Worm (Caenorhabditis elegans): Measurements from ENCODE around the gene glrx-22.

glrx-22 gene

ce11 chrIV:8168660-8169059 lies 32.4 kb downstream of the glrx-22 start, which contains the start of gene clec-52:
clec-52 (minus strand) TSS chrIV:8168760.
- TF ChIP-seq unc-62 (GFP tag; optimal IDR thresholded peaks at IDR 0.05) (no peak), lin-32 (GFP tag; optimal IDR thresholded peaks at IDR 0.05) (no peak), ham-2 (GFP tag; optimal IDR thresholded peaks at IDR 0.05) (no peak), mep-1 (tag; optimal IDR thresholded peaks at IDR 0.05) (no peak), drap-1 (GFP tag; optimal IDR thresholded peaks at IDR 0.05) (no peak), elt-3 (tag; optimal IDR thresholded peaks at IDR 0.05) (no peak), snpc-4 (tag; optimal IDR thresholded peaks at IDR 0.05) (no peak), zip-8 (tag; optimal IDR thresholded peaks at IDR 0.05) (no peak), nhr-76 (tag; optimal IDR thresholded peaks at IDR 0.05) (no peak), ceh-43 (GFP tag; optimal IDR thresholded peaks at IDR 0.05) (no peak), elt-1 (tag; optimal IDR thresholded peaks at IDR 0.05; ENCODE audit: borderline replicate concordance, insufficient read depth) (no peak)

- TF ChIP-seq sem-2 (GFP tag; optimal IDR thresholded peaks at IDR 0.05): no peak
- TF ChIP-seq nhr-28 (tag; optimal IDR thresholded peaks at IDR 0.05): no peak
- no peak for TF ChIP-seq ces-1 (GFP tag; optimal IDR thresholded peaks at IDR 0.05)
- TF ChIP-seq bed-3 (GFP tag; optimal IDR thresholded peaks at IDR 0.05): no peak
- no peak for TF ChIP-seq sptf-1 (tag; optimal IDR thresholded peaks at IDR 0.05)
- TF ChIP-seq unc-120 (tag; optimal IDR thresholded peaks at IDR 0.05; ENCODE audit: poor library complexity, severe bottlenecking): no peak
- no peak for TF ChIP-seq hlh-1 (tag; optimal IDR thresholded peaks at IDR 0.05)
- no peak for TF ChIP-seq blmp-1 (tag; optimal IDR thresholded peaks at IDR 0.05)
- no peak for TF ChIP-seq ceh-83 (GFP tag; optimal IDR thresholded peaks at IDR 0.05)
- TF ChIP-seq unc-39 (tag; optimal IDR thresholded peaks at IDR 0.05): no peak
- no peak for TF ChIP-seq pha-4 (tag; optimal IDR thresholded peaks at IDR 0.05)
- TF ChIP-seq lsy-2 (tag; optimal IDR thresholded peaks at IDR 0.05): no peak
Measured at ce11 chrIV:8165950-8166349, 35.1 kb downstream of the glrx-22 start, which contains the start of gene B0218.7. B0218.7 (minus strand) TSS chrIV:8166050.

- TF ChIP-seq nhr-28 (tag; optimal IDR thresholded peaks at IDR 0.05) (no peak), pha-4 (tag; optimal IDR thresholded peaks at IDR 0.05) (no peak), cnd-1 (tag; optimal IDR thresholded peaks at IDR 0.05) (no peak), sem-2 (GFP tag; optimal IDR thresholded peaks at IDR 0.05) (no peak), unc-62 (GFP tag; optimal IDR thresholded peaks at IDR 0.05) (no peak), hlh-1 (tag; optimal IDR thresholded peaks at IDR 0.05) (no peak), drap-1 (GFP tag; optimal IDR thresholded peaks at IDR 0.05) (no peak), ceh-39 (tag; optimal IDR thresholded peaks at IDR 0.05) (no peak), flh-1 (GFP tag; optimal IDR thresholded peaks at IDR 0.05) (no peak), tbx-8 (GFP tag; optimal IDR thresholded peaks at IDR 0.05) (no peak), sptf-1 (tag; optimal IDR thresholded peaks at IDR 0.05) (no peak)
Measured at ce11 chrIV:8164515-8164914, 36.5 kb downstream of the glrx-22 start.

ce11 chrIV:8163687-8164086 lies 37.3 kb downstream of the glrx-22 start, which contains the start of gene clec-51:
clec-51 (minus strand) TSS chrIV:8163800.
- TF ChIP-seq blmp-1 (tag; optimal IDR thresholded peaks at IDR 0.05): no peak
- TF ChIP-seq tbx-8 (GFP tag; optimal IDR thresholded peaks at IDR 0.05): no peak

- no peak for TF ChIP-seq nhr-237 (tag; optimal IDR thresholded peaks at IDR 0.05)
- no peak for TF ChIP-seq cnd-1 (tag; optimal IDR thresholded peaks at IDR 0.05)
- no peak for TF ChIP-seq unc-62 (GFP tag; optimal IDR thresholded peaks at IDR 0.05)
- TF ChIP-seq hlh-1 (tag; optimal IDR thresholded peaks at IDR 0.05): no peak
- no peak for TF ChIP-seq unc-39 (tag; optimal IDR thresholded peaks at IDR 0.05)
- TF ChIP-seq zip-8 (tag; optimal IDR thresholded peaks at IDR 0.05): no peak
- TF ChIP-seq ztf-11 (tag; optimal IDR thresholded peaks at IDR 0.05): no peak
- no peak for TF ChIP-seq ham-2 (GFP tag; optimal IDR thresholded peaks at IDR 0.05)
- no peak for TF ChIP-seq sem-2 (GFP tag; optimal IDR thresholded peaks at IDR 0.05)
- TF ChIP-seq sptf-1 (tag; optimal IDR thresholded peaks at IDR 0.05): no peak
- TF ChIP-seq lsy-2 (tag; optimal IDR thresholded peaks at IDR 0.05): no peak
- TF ChIP-seq unc-120 (tag; optimal IDR thresholded peaks at IDR 0.05; ENCODE audit: poor library complexity, severe bottlenecking): no peak
- no peak for TF ChIP-seq nhr-76 (tag; optimal IDR thresholded peaks at IDR 0.05)
- no peak for TF ChIP-seq nhr-2 (tag; optimal IDR thresholded peaks at IDR 0.05)
Measured at ce11 chrIV:8161774-8162173, 39.3 kb downstream of the glrx-22 start.

ce11 chrIV:8159995-8160394 lies 41.0 kb downstream of the glrx-22 start:
- TF ChIP-seq zip-8 (tag; optimal IDR thresholded peaks at IDR 0.05): no peak
- no peak for TF ChIP-seq lsy-2 (tag; optimal IDR thresholded peaks at IDR 0.05)
- TF ChIP-seq lin-32 (GFP tag; optimal IDR thresholded peaks at IDR 0.05): no peak
- TF ChIP-seq drap-1 (GFP tag; optimal IDR thresholded peaks at IDR 0.05): no peak
- TF ChIP-seq cnd-1 (tag; optimal IDR thresholded peaks at IDR 0.05): no peak
- no peak for TF ChIP-seq elt-3 (tag; optimal IDR thresholded peaks at IDR 0.05)
- TF ChIP-seq mep-1 (tag; optimal IDR thresholded peaks at IDR 0.05): no peak
- TF ChIP-seq snpc-4 (tag; optimal IDR thresholded peaks at IDR 0.05): no peak
- no peak for TF ChIP-seq M03D4.4 (tag; optimal IDR thresholded peaks at IDR 0.05)
- TF ChIP-seq sem-2 (GFP tag; optimal IDR thresholded peaks at IDR 0.05): no peak
- no peak for TF ChIP-seq nhr-28 (tag; optimal IDR thresholded peaks at IDR 0.05)
- no peak for TF ChIP-seq bed-3 (GFP tag; optimal IDR thresholded peaks at IDR 0.05)
- TF ChIP-seq unc-39 (tag; optimal IDR thresholded peaks at IDR 0.05): no peak
- no peak for TF ChIP-seq ceh-43 (GFP tag; optimal IDR thresholded peaks at IDR 0.05)
- no peak for TF ChIP-seq nhr-2 (tag; optimal IDR thresholded peaks at IDR 0.05)
- TF ChIP-seq ztf-11 (tag; optimal IDR thresholded peaks at IDR 0.05): no peak
- no peak for TF ChIP-seq ceh-39 (tag; optimal IDR thresholded peaks at IDR 0.05)
- no peak for TF ChIP-seq nhr-76 (tag; optimal IDR thresholded peaks at IDR 0.05)
- TF ChIP-seq sptf-1 (tag; optimal IDR thresholded peaks at IDR 0.05): no peak
- no peak for TF ChIP-seq ces-1 (GFP tag; optimal IDR thresholded peaks at IDR 0.05)

All from whole organism, mixed stage, embryonic.